Worm (Caenorhabditis elegans) whole organism, late embryonic: ENCODE data around the gene hlh-25.

Experiments used
- ceh-19 ChIP-seq: fragments of 200-800 bp; sonication (Bioruptor generic); optimal IDR thresholded peaks from 2 replicates; lab custom pipeline; 2018; ENCODE audit warnings: mild to moderate bottlenecking, missing genetic modification characterization, missing compliant biosample characterization
- nfya-1 ChIP-seq: sonication (generic microtip); optimal IDR thresholded peaks from 2 replicates; lab custom pipeline; 2017; ENCODE audit warnings: missing genetic modification characterization, mild to moderate bottlenecking, missing compliant biosample characterization, antibody characterized with exemption, moderate library complexity

- TF ChIP-seq ceh-19: peak; percentile 89
- peak; percentile 89 for TF ChIP-seq nfya-1 (tag; lab: Kevin White, UChicago)
Observed at ce11 chrII:5543476-5544144, 8.6 kb downstream of the hlh-25 start.
